Worm (Caenorhabditis elegans) whole organism, L4 larva: ENCODE results near the gene R13A5.15.
"Not testable (repeated sequence)": the region's sequence is repeated elsewhere in the genome, so short reads cannot be mapped to it uniquely, and the experiment has no call there.

ENCODE experiments used
- nhr-102 ChIP-seq: sonication (generic microtip); optimal IDR thresholded peaks from 2 replicates; lab custom pipeline; 2016; ENCODE audit warnings: mild to moderate bottlenecking, missing genetic modification characterization, moderate library complexity, missing compliant biosample characterization
- skn-1 ChIP-seq: fragments of 150-350 bp; optimal IDR thresholded peaks from 2 replicates; lab custom pipeline; 2014; ENCODE audit warnings: missing biosample characterization, missing genetic modification characterization

- TF ChIP-seq nhr-102, skn-1 (tag; lab: Kevin White, UChicago): not testable (repeated sequence)
Measured at ce11 chrIII:7601084-7601483, 13.0 kb upstream of the R13A5.15 start.
